Fruit fly (Drosophila melanogaster) whole organism, embryonic: ENCODE measurements around the gene Rbf.

ENCODE experiments used
- ATbp ChIP-seq: fragments of 200-800 bp; sonication (Bioruptor generic); optimal IDR thresholded peaks from 2 replicates; lab custom pipeline; 2017; ENCODE audit warnings: missing biosample characterization, mild to moderate bottlenecking, missing genetic modification characterization, missing genetic modification reagents
- B-H2 ChIP-seq: fragments of 200-800 bp; sonication (Bioruptor generic); optimal IDR thresholded peaks from 2 replicates; lab custom pipeline; 2018; ENCODE audit warnings: missing biosample characterization, mild to moderate bottlenecking, missing genetic modification characterization
- CG10274 ChIP-seq: fragments of 200-800 bp; sonication (Bioruptor generic); optimal IDR thresholded peaks from 3 replicates; lab custom pipeline; 2017; ENCODE audit warnings: missing biosample characterization, mild to moderate bottlenecking, missing genetic modification characterization
- CG11696 ChIP-seq: fragments of 200-800 bp; sonication (Bioruptor generic); IDR thresholded peaks from 2 replicates; pipeline ENCODE4 v1.3.6; 2022; ENCODE audit warnings: missing biosample characterization, missing genetic modification characterization
- CG12391 ChIP-seq: fragments of 200-800 bp; sonication (Bioruptor generic); optimal IDR thresholded peaks from 3 replicates; lab custom pipeline; 2018; ENCODE audit warnings: missing biosample characterization, mild to moderate bottlenecking, missing genetic modification characterization, moderate library complexity
- CG15073 ChIP-seq: fragments of 200-800 bp; sonication (Bioruptor generic); optimal IDR thresholded peaks from 2 replicates; lab custom pipeline; 2016; ENCODE audit warnings: missing biosample characterization, missing genetic modification characterization
- CG15269 ChIP-seq: fragments of 200-800 bp; sonication (Bioruptor generic); optimal IDR thresholded peaks from 2 replicates; lab custom pipeline; 2018; ENCODE audit warnings: missing biosample characterization, mild to moderate bottlenecking, missing genetic modification characterization, moderate library complexity
- CG16815 ChIP-seq: fragments of 200-800 bp; sonication (Bioruptor generic); optimal IDR thresholded peaks from 3 replicates; lab custom pipeline; 2017; ENCODE audit warnings: missing biosample characterization, mild to moderate bottlenecking, missing genetic modification characterization
- CG17359 ChIP-seq: fragments of 200-800 bp; sonication (Bioruptor generic); optimal IDR thresholded peaks from 3 replicates; lab custom pipeline; 2018; ENCODE audit warnings: missing biosample characterization, mild to moderate bottlenecking, missing genetic modification characterization, moderate library complexity
- CG32532 ChIP-seq: fragments of 200-800 bp; sonication (Bioruptor generic); IDR thresholded peaks from 2 replicates; pipeline ENCODE4 v1.3.6; 2022; ENCODE audit warnings: missing biosample characterization, missing genetic modification characterization
- CG3838 ChIP-seq: fragments of 200-800 bp; sonication (Bioruptor generic); optimal IDR thresholded peaks from 3 replicates; lab custom pipeline; 2016; ENCODE audit warnings: missing biosample characterization, missing genetic modification characterization
- CG3847 ChIP-seq: fragments of 200-800 bp; sonication (Bioruptor generic); IDR thresholded peaks from 2 replicates; pipeline ENCODE4 v1.3.6; 2022; ENCODE audit warnings: missing biosample characterization, missing genetic modification characterization
- CG6175 ChIP-seq: fragments of 200-800 bp; sonication (Bioruptor generic); IDR thresholded peaks from 3 replicates; pipeline ENCODE4 v1.3.6; 2022; ENCODE audit warnings: missing biosample characterization, missing genetic modification characterization
- CG6765 ChIP-seq: fragments of 200-800 bp; sonication (Bioruptor generic); optimal IDR thresholded peaks from 3 replicates; lab custom pipeline; 2017; ENCODE audit warnings: missing biosample characterization, mild to moderate bottlenecking, missing genetic modification characterization
- CG7839 ChIP-seq: fragments of 200-800 bp; sonication (Bioruptor generic); optimal IDR thresholded peaks from 3 replicates; lab custom pipeline; 2018; ENCODE audit warnings: missing biosample characterization, mild to moderate bottlenecking, missing genetic modification characterization, moderate library complexity
- CG7963 ChIP-seq: fragments of 200-800 bp; sonication (Bioruptor generic); IDR thresholded peaks from 3 replicates; pipeline ENCODE4 v1.3.6; 2022; ENCODE audit warnings: missing biosample characterization, missing genetic modification characterization; ENCODE audit not compliant: partially characterized antibody
- CG8089 ChIP-seq: fragments of 200-800 bp; sonication (Bioruptor generic); optimal IDR thresholded peaks from 3 replicates; lab custom pipeline; 2016; ENCODE audit warnings: missing biosample characterization, missing genetic modification characterization
- Doc3 ChIP-seq: fragments of 200-800 bp; sonication (Bioruptor generic); IDR thresholded peaks from 3 replicates; pipeline ENCODE4 v1.3.6; 2022; ENCODE audit warnings: missing biosample characterization, missing genetic modification characterization; ENCODE audit not compliant: partially characterized antibody
- E2f2 ChIP-seq: fragments of 200-800 bp; sonication (Bioruptor generic); IDR thresholded peaks from 2 replicates; pipeline ENCODE4 v1.3.6; 2022; ENCODE audit warnings: missing biosample characterization, missing genetic modification characterization
- GATAe ChIP-seq: fragments of 200-800 bp; sonication (Bioruptor generic); conservative IDR thresholded peaks from 2 replicates; pipeline ENCODE4 v1.3.6; 2022; ENCODE audit warnings: missing biosample characterization, missing genetic modification characterization
- Gug ChIP-seq: fragments of 200-800 bp; sonication (Bioruptor generic); IDR thresholded peaks from 4 replicates; pipeline ENCODE4 v1.3.6; 2022; ENCODE audit warnings: missing biosample characterization, missing genetic modification characterization
- Hmr ChIP-seq: fragments of 200-800 bp; sonication (Bioruptor generic); optimal IDR thresholded peaks from 3 replicates; lab custom pipeline; 2017; ENCODE audit warnings: mild to moderate bottlenecking, missing biosample characterization, missing genetic modification reagents, missing genetic modification characterization
- Hr78 ChIP-seq, 2 experiments: fragments of 200-800 bp in 1 of 2; fragments of >200 bp in 1 of 2; sonication (Bioruptor generic) in 1 of 2; optimal IDR thresholded peaks; 2 replicates each; lab custom pipeline; 2017 to 2019; ENCODE audit warnings: missing biosample characterization in 2 of 2, missing genetic modification characterization in 2 of 2, mild to moderate bottlenecking in 1 of 2, moderate library complexity in 1 of 2
- Mrtf ChIP-seq: fragments of 200-800 bp; sonication (Bioruptor generic); IDR thresholded peaks from 3 replicates; pipeline ENCODE4 v1.3.6; 2022; ENCODE audit warnings: missing biosample characterization, missing genetic modification characterization
- Neu2 ChIP-seq: fragments of 200-800 bp; sonication (Bioruptor generic); optimal IDR thresholded peaks from 3 replicates; lab custom pipeline; 2016; ENCODE audit warnings: missing biosample characterization, missing genetic modification characterization, borderline replicate concordance
- Opbp ChIP-seq: fragments of 200-800 bp; sonication (Bioruptor generic); IDR thresholded peaks from 3 replicates; pipeline ENCODE4 v1.3.6; 2022; ENCODE audit warnings: missing biosample characterization, missing genetic modification characterization; ENCODE audit not compliant: partially characterized antibody
- Rx ChIP-seq: fragments of 200-800 bp; sonication (Bioruptor generic); IDR thresholded peaks from 2 replicates; pipeline ENCODE4 v1.3.6; 2022; ENCODE audit warnings: missing biosample characterization, missing genetic modification characterization
- Sry-δ ChIP-seq: fragments of 200-800 bp; sonication (Bioruptor generic); optimal IDR thresholded peaks from 2 replicates; lab custom pipeline; 2016; ENCODE audit warnings: missing biosample characterization, missing genetic modification characterization
- Ssrp ChIP-seq: fragments of 200-800 bp; sonication (Bioruptor generic); optimal IDR thresholded peaks from 2 replicates; lab custom pipeline; 2018; ENCODE audit warnings: missing biosample characterization, mild to moderate bottlenecking, missing genetic modification characterization, moderate library complexity
- ac ChIP-seq: fragments of 200-800 bp; sonication (Bioruptor generic); optimal IDR thresholded peaks from 3 replicates; lab custom pipeline; 2017; ENCODE audit warnings: missing biosample characterization, mild to moderate bottlenecking, missing genetic modification characterization
- bsh ChIP-seq, 2 experiments: fragments of 200-800 bp; sonication (Bioruptor generic); optimal IDR thresholded peaks; 2 replicates each; lab custom pipeline; 2017 to 2018; ENCODE audit warnings: mild to moderate bottlenecking in 2 of 2, missing biosample characterization in 2 of 2, missing genetic modification characterization in 2 of 2, moderate library complexity in 1 of 2
- crp ChIP-seq, 2 experiments: fragments of 200-800 bp; sonication (Bioruptor generic); optimal IDR thresholded peaks; 2 replicates in 1 of 2; 3 replicates in 1 of 2; lab custom pipeline; 2017; ENCODE audit warnings: missing biosample characterization in 2 of 2, missing genetic modification characterization in 2 of 2, mild to moderate bottlenecking in 1 of 2, moderate library complexity in 1 of 2
- dimm ChIP-seq: fragments of 200-800 bp; sonication (Bioruptor generic); IDR thresholded peaks from 2 replicates; pipeline ENCODE4 v1.3.6; 2022; ENCODE audit warnings: missing biosample characterization, missing genetic modification characterization
- emc ChIP-seq: fragments of 200-800 bp; sonication (Bioruptor generic); optimal IDR thresholded peaks from 2 replicates; lab custom pipeline; 2016; ENCODE audit warnings: missing biosample characterization, missing genetic modification characterization
- eyg ChIP-seq: fragments of 200-800 bp; sonication (Bioruptor generic); optimal IDR thresholded peaks from 3 replicates; lab custom pipeline; 2016; ENCODE audit warnings: missing biosample characterization, missing genetic modification characterization
- gsb-n ChIP-seq: fragments of 200-800 bp; sonication (Bioruptor generic); optimal IDR thresholded peaks from 3 replicates; lab custom pipeline; 2018; ENCODE audit warnings: missing biosample characterization, mild to moderate bottlenecking, missing genetic modification characterization
- ham ChIP-seq: fragments of 200-800 bp; sonication (Bioruptor generic); IDR thresholded peaks from 2 replicates; pipeline ENCODE4 v1.3.6; 2022; ENCODE audit warnings: missing biosample characterization, missing genetic modification characterization
- insv ChIP-seq, 2 experiments: fragments of 200-800 bp; sonication (Bioruptor generic); optimal IDR thresholded peaks; 3 replicates each; lab custom pipeline; 2016 to 2018; ENCODE audit warnings: missing biosample characterization in 2 of 2, missing genetic modification characterization in 2 of 2
- lilli ChIP-seq: fragments of 200-800 bp; sonication (Bioruptor generic); optimal IDR thresholded peaks from 3 replicates; lab custom pipeline; 2016; ENCODE audit warnings: missing biosample characterization, missing genetic modification characterization
- odd ChIP-seq: fragments of 200-800 bp; sonication (Bioruptor generic); optimal IDR thresholded peaks from 2 replicates; lab custom pipeline; 2017; ENCODE audit warnings: missing biosample characterization, mild to moderate bottlenecking, missing genetic modification characterization
- otp ChIP-seq: fragments of 200-800 bp; sonication (Bioruptor generic); IDR thresholded peaks from 3 replicates; pipeline ENCODE4, ENCODE4 v1.3.6; 2022; ENCODE audit warnings: missing biosample characterization, missing genetic modification characterization
- p53 ChIP-seq: fragments of 200-800 bp; sonication (Bioruptor generic); optimal IDR thresholded peaks from 2 replicates; lab custom pipeline; 2016; ENCODE audit warnings: missing biosample characterization, missing genetic modification characterization
- ro ChIP-seq: fragments of 200-800 bp; sonication (Bioruptor generic); IDR thresholded peaks from 2 replicates; pipeline ENCODE4 v1.3.6; 2022; ENCODE audit warnings: missing biosample characterization, missing genetic modification characterization
- run ChIP-seq: fragments of 200-800 bp; sonication (Bioruptor generic); optimal IDR thresholded peaks from 3 replicates; lab custom pipeline; 2018; ENCODE audit warnings: missing biosample characterization, mild to moderate bottlenecking, missing genetic modification characterization
- schlank ChIP-seq: fragments of 200-800 bp; sonication (Bioruptor generic); optimal IDR thresholded peaks from 2 replicates; lab custom pipeline; 2018; ENCODE audit warnings: missing biosample characterization, mild to moderate bottlenecking, missing genetic modification characterization
- twi ChIP-seq: fragments of 200-800 bp; optimal IDR thresholded peaks from 2 replicates; lab custom pipeline; 2019; ENCODE audit warnings: missing biosample characterization, mild to moderate bottlenecking, missing genetic modification characterization, moderate library complexity
- tx ChIP-seq: fragments of 200-800 bp; sonication (Bioruptor generic); optimal IDR thresholded peaks from 2 replicates; lab custom pipeline; 2016; ENCODE audit warnings: missing biosample characterization, missing genetic modification characterization
- vfl ChIP-seq: fragments of 200-800 bp; sonication (Bioruptor generic); optimal IDR thresholded peaks from 2 replicates; lab custom pipeline; 2016; ENCODE audit warnings: missing biosample characterization, missing genetic modification characterization
- vnd ChIP-seq: fragments of 200-800 bp; sonication (Bioruptor generic); IDR thresholded peaks from 3 replicates; pipeline ENCODE4 v1.3.6; 2022; ENCODE audit warnings: missing biosample characterization, missing genetic modification characterization; ENCODE audit not compliant: partially characterized antibody

The Rbf gene

dm6 chrX:801157-801872, at the start of gene Rbf (continued):
- TF ChIP-seq p53 (peak; percentile 23), ham (GFP tag; lab: Robert Waterston, UW) (no peak), ATbp (no peak), emc (no peak), Rx (GFP tag; lab: Robert Waterston, UW) (no peak), CG8089 (GFP tag; lab: Kevin White, UChicago) (no peak), eyg (no peak), Hmr (GFP tag; lab: Kevin White, UChicago) (peak; percentile 24), CG3847 (GFP tag; lab: Robert Waterston, UW) (peak; percentile 68), vfl (GFP tag; lab: Kevin White, UChicago) (no peak), CG7963 (GFP tag; lab: Robert Waterston, UW) (0 out of 3 replicates have a peak, but pooled peaks have one; percentile 20), CG15269 (no peak), Hr78 (GFP tag; optimal IDR thresholded peaks at IDR 0.05; lab: Kevin White, UChicago) (no peak), Doc3 (peak; percentile 43; the same call in 1 of the 3 replicates), vnd (GFP tag; lab: Robert Waterston, UW) (peak; percentile 46; the same call in 1 of the 3 replicates), CG3838 (GFP tag; lab: Kevin White, UChicago) (no peak), CG16815 (GFP tag; lab: Kevin White, UChicago) (no peak), ac (no peak), CG7839 (tag; lab: Kevin White, UChicago) (no peak), insv (GFP tag; optimal IDR thresholded peaks at IDR 0.05; lab: Kevin White, UChicago) (no peak), E2f2 (peak; percentile 93), B-H2 (GFP tag; lab: Kevin White, UChicago) (no peak), crp (GFP tag; optimal IDR thresholded peaks at IDR 0.05; lab: Kevin White, UChicago) (no peak), ro (GFP tag; lab: Robert Waterston, UW) (no peak), run (tag; lab: Kevin White, UChicago) (no peak), gsb-n (tag; lab: Kevin White, UChicago) (no peak), Gug (no peak), CG17359 (tag; lab: Kevin White, UChicago) (no peak), GATAe (GFP tag; lab: Robert Waterston, UW) (no peak), odd (GFP tag; lab: Kevin White, UChicago) (no peak), tx (GFP tag; lab: Kevin White, UChicago) (no peak), CG11696 (GFP tag; lab: Robert Waterston, UW) (no peak), Sry-δ (GFP tag; lab: Kevin White, UChicago) (peak; percentile 72), CG6765 (GFP tag; lab: Kevin White, UChicago) (no peak), schlank (tag; lab: Kevin White, UChicago) (no peak), Opbp (0 out of 3 replicates have a peak, but pooled peaks have one; percentile 35), lilli (GFP tag; lab: Kevin White, UChicago) (no peak), CG12391 (tag; lab: Kevin White, UChicago) (no peak), dimm (GFP tag; lab: Robert Waterston, UW) (no peak), CG32532 (GFP tag; lab: Robert Waterston, UW) (no peak), bsh (GFP tag; optimal IDR thresholded peaks at IDR 0.05; lab: Kevin White, UChicago) (no peak), CG15073 (GFP tag; lab: Kevin White, UChicago) (no peak), Mrtf (GFP tag; lab: Robert Waterston, UW) (no peak), CG6175 (GFP tag; lab: Robert Waterston, UW) (no peak), Ssrp (tag; lab: Kevin White, UChicago) (no peak), CG10274 (GFP tag; lab: Kevin White, UChicago) (no peak), twi (tag; lab: Kevin White, UChicago) (no peak), otp (GFP tag; lab: Robert Waterston, UW) (no peak), Neu2 (GFP tag; lab: Kevin White, UChicago) (no peak)
